Fruit fly (Drosophila melanogaster): ENCODE results near the gene Pdp1.
A peak's percentile ranks its signal among the peaks of the same experiment; 100 is the strongest.

The Pdp1 gene

dm6 chr3L:7850771-7851358 lies 16.3 kb downstream of the Pdp1 start (continued):
- peak; percentile 97 for TF ChIP-seq Med (GFP tag)
- peak; percentile 92 for TF ChIP-seq CG13296 (GFP tag; optimal IDR thresholded peaks at IDR 0.05)
- TF ChIP-seq E2f2 (GFP tag; IDR thresholded peaks at IDR 0.05), result peak; percentile 70
- TF ChIP-seq Dll (GFP tag; IDR thresholded peaks at IDR 0.05; ENCODE audit: partially characterized antibody), result no peak
- peak; percentile 84 for TF ChIP-seq CG6683 (GFP tag; optimal IDR thresholded peaks at IDR 0.05)
- TF ChIP-seq CG6854 (GFP tag; optimal IDR thresholded peaks at IDR 0.05), result peak; percentile 83
- peak; percentile 28 for TF ChIP-seq CTCF (GFP tag; optimal IDR thresholded peaks at IDR 0.05)
- TF ChIP-seq CG7556 (GFP tag; optimal IDR thresholded peaks at IDR 0.05), result peak; percentile 90
- peak; percentile 61; the same call in 2 of the 3 replicates for TF ChIP-seq CG2889 (GFP tag; IDR thresholded peaks at IDR 0.05)
- peak; percentile 53; the same call in 2 of the 3 replicates for TF ChIP-seq croc (GFP tag; conservative IDR thresholded peaks at IDR 0.05)
- peak; percentile 88 for TF ChIP-seq pnt (GFP tag; optimal IDR thresholded peaks at IDR 0.05)
- peak; percentile 82; the same call in 2 of the 3 replicates for TF ChIP-seq CG3726 (GFP tag; IDR thresholded peaks at IDR 0.05)
- TF ChIP-seq CG6272 (GFP tag; IDR thresholded peaks at IDR 0.05), result no peak; the same call in 1 of the 2 replicates
- peak; percentile 70; the same call in 1 of the 2 replicates for TF ChIP-seq onecut (GFP tag; IDR thresholded peaks at IDR 0.05)
- peak; percentile 83 for TF ChIP-seq CG18619 (GFP tag; optimal IDR thresholded peaks at IDR 0.05)
- peak; percentile 76 for TF ChIP-seq CG1602 (GFP tag; optimal IDR thresholded peaks at IDR 0.05)
- peak; percentile 79 for TF ChIP-seq D19A (tag; optimal IDR thresholded peaks at IDR 0.05)
- TF ChIP-seq Dad (GFP tag; optimal IDR thresholded peaks at IDR 0.05), result peak; percentile 84
- peak; percentile 77 for TF ChIP-seq disco-r (GFP tag; optimal IDR thresholded peaks at IDR 0.05)
- TF ChIP-seq tap (tag; optimal IDR thresholded peaks at IDR 0.05), result peak; percentile 89
- peak; percentile 91 for TF ChIP-seq CG13894 (tag; optimal IDR thresholded peaks at IDR 0.05)
- TF ChIP-seq bcd (GFP tag; optimal IDR thresholded peaks at IDR 0.05), result peak; percentile 89
- TF ChIP-seq ci (GFP tag; IDR thresholded peaks at IDR 0.05), result peak; percentile 88
- TF ChIP-seq CG6654 (GFP tag; optimal IDR thresholded peaks at IDR 0.05), result peak; percentile 67
- peak; percentile 88 for TF ChIP-seq Blimp-1 (GFP tag; optimal IDR thresholded peaks at IDR 0.05)
- TF ChIP-seq tna (GFP tag; IDR thresholded peaks at IDR 0.05; ENCODE audit: partially characterized antibody), result no peak
- TF ChIP-seq CG7987 (GFP tag; optimal IDR thresholded peaks at IDR 0.05), result peak; percentile 58
- TF ChIP-seq CG10654 (GFP tag; optimal IDR thresholded peaks at IDR 0.05), result peak; percentile 84
- no peak for TF ChIP-seq HLH4C (GFP tag; IDR thresholded peaks at IDR 0.05; ENCODE audit: partially characterized antibody)
- TF ChIP-seq sisA (GFP tag; IDR thresholded peaks at IDR 0.05), result peak; percentile 80
- TF ChIP-seq emc (GFP tag; optimal IDR thresholded peaks at IDR 0.05), result peak; percentile 76
- peak; percentile 81 for TF ChIP-seq Nf-YA (GFP tag; IDR thresholded peaks at IDR 0.05)
- peak; percentile 79 for TF ChIP-seq HLH54F (GFP tag; optimal IDR thresholded peaks at IDR 0.05)
- TF ChIP-seq CG8478 (optimal IDR thresholded peaks at IDR 0.05), result no peak
- no peak for TF ChIP-seq Dip2 (GFP tag; IDR thresholded peaks at IDR 0.05)
- TF ChIP-seq HmgD (GFP tag; optimal IDR thresholded peaks at IDR 0.05), result peak; percentile 77
- peak; percentile 77 for TF ChIP-seq al (GFP tag; IDR thresholded peaks at IDR 0.05)
- TF ChIP-seq twi (tag; optimal IDR thresholded peaks at IDR 0.05), result peak; percentile 44
- peak; percentile 88 for TF ChIP-seq HLH3B (GFP tag; IDR thresholded peaks at IDR 0.05)
- TF ChIP-seq mirr (GFP tag; optimal IDR thresholded peaks at IDR 0.05), result peak; percentile 83
- TF ChIP-seq CG30020 (tag; optimal IDR thresholded peaks at IDR 0.05), result peak; percentile 16
- peak; percentile 85 for TF ChIP-seq CG9727 (GFP tag; optimal IDR thresholded peaks at IDR 0.05)
- peak; percentile 76; the same call in 1 of the 3 replicates for TF ChIP-seq CG6175 (GFP tag; IDR thresholded peaks at IDR 0.05)
- TF ChIP-seq bbx (GFP tag; IDR thresholded peaks at IDR 0.05; ENCODE audit: partially characterized antibody), result no peak
- peak; percentile 80 for TF ChIP-seq CG1647 (GFP tag; optimal IDR thresholded peaks at IDR 0.05)
- no peak for TF ChIP-seq cad (GFP tag; optimal IDR thresholded peaks at IDR 0.05)
- peak; percentile 81 for TF ChIP-seq chn (GFP tag; optimal IDR thresholded peaks at IDR 0.05)
- peak; percentile 90 for TF ChIP-seq tgo (GFP tag; IDR thresholded peaks at IDR 0.05)
- TF ChIP-seq Dek (tag; optimal IDR thresholded peaks at IDR 0.05), result peak; percentile 84
- no peak for TF ChIP-seq fru (optimal IDR thresholded peaks at IDR 0.05)
- TF ChIP-seq CG11504 (tag; optimal IDR thresholded peaks at IDR 0.05), result peak; percentile 91
- TF ChIP-seq br (optimal IDR thresholded peaks at IDR 0.05), result no peak
